Worm (Caenorhabditis elegans) whole organism, L1 larva: ENCODE results near the gene C52B9.8.

Source experiments
- C04F5.9 ChIP-seq: sonication (generic microtip); optimal IDR thresholded peaks from 2 replicates; lab custom pipeline; 2016; ENCODE audit warnings: missing genetic modification characterization, missing compliant biosample characterization
- C16A3.4 ChIP-seq: fragments of 150-350 bp; optimal IDR thresholded peaks from 2 replicates; lab custom pipeline; 2014; ENCODE audit warnings: missing biosample characterization, missing genetic modification characterization
- F16B12.6 ChIP-seq: fragments of 150-350 bp; optimal IDR thresholded peaks from 2 replicates; lab custom pipeline; 2014; ENCODE audit warnings: missing biosample characterization, missing genetic modification characterization
- Y116A8C.19 ChIP-seq: sonication (generic microtip); optimal IDR thresholded peaks from 2 replicates; lab custom pipeline; 2016; ENCODE audit warnings: missing compliant biosample characterization, missing genetic modification characterization, borderline replicate concordance
- blmp-1 ChIP-seq: fragments of 150-350 bp; optimal IDR thresholded peaks from 2 replicates; lab custom pipeline; 2014; ENCODE audit warnings: missing biosample characterization, missing genetic modification characterization
- ceh-63 ChIP-seq: fragments of 200-800 bp; sonication (Bioruptor generic); optimal IDR thresholded peaks from 2 replicates; lab custom pipeline; 2018; ENCODE audit warnings: mild to moderate bottlenecking, missing genetic modification characterization, missing compliant biosample characterization
- ceh-8 ChIP-seq: fragments of 200-800 bp; sonication (Bioruptor generic); optimal IDR thresholded peaks from 2 replicates; lab custom pipeline; 2018; ENCODE audit warnings: mild to moderate bottlenecking, missing genetic modification characterization, moderate library complexity, missing compliant biosample characterization
- ceh-82 ChIP-seq, 3 experiments: fragments of 150-350 bp in 1 of 3; sonication (generic microtip) in 2 of 3; optimal IDR thresholded peaks; 2 replicates each; lab custom pipeline; 2014 to 2017; ENCODE audit warnings: missing biosample characterization in 3 of 3, missing genetic modification characterization in 3 of 3
- ceh-88 ChIP-seq: fragments of 200-800 bp; sonication (Bioruptor generic); IDR thresholded peaks from 2 replicates; pipeline ENCODE4 v1.3.6; 2022; ENCODE audit warnings: missing genetic modification characterization, missing compliant biosample characterization
- ceh-90 ChIP-seq: sonication (generic microtip); optimal IDR thresholded peaks from 2 replicates; lab custom pipeline; 2016; ENCODE audit warnings: missing genetic modification characterization, missing compliant biosample characterization
- dpl-1 ChIP-seq, 3 experiments: fragments of 150-350 bp in 2 of 3; sonication (generic microtip) in 1 of 3; optimal IDR thresholded peaks; 2 replicates each; lab custom pipeline; 2014 to 2017; ENCODE audit warnings: missing biosample characterization in 3 of 3, missing genetic modification characterization in 3 of 3, missing genetic modification reagents in 3 of 3
- dsc-1 ChIP-seq: sonication (generic microtip); optimal IDR thresholded peaks from 2 replicates; lab custom pipeline; 2016; ENCODE audit warnings: mild to moderate bottlenecking, missing genetic modification characterization, missing compliant biosample characterization
- efl-1 ChIP-seq, 4 experiments: fragments of 150-350 bp; optimal IDR thresholded peaks in 3 of 4; peaks in 1 of 4; 1 replicate in 1 of 4; 2 replicates in 3 of 4; lab custom pipeline; 2014; ENCODE audit warnings: missing biosample characterization in 2 of 4, missing genetic modification characterization in 2 of 4, missing genetic modification reagents in 2 of 4
- efl-3 ChIP-seq: fragments of 200-800 bp; sonication (Bioruptor generic); optimal IDR thresholded peaks from 2 replicates; lab custom pipeline; 2018; ENCODE audit warnings: mild to moderate bottlenecking, missing genetic modification characterization, missing compliant biosample characterization
- elt-2 ChIP-seq: sonication (generic microtip); optimal IDR thresholded peaks from 2 replicates; lab custom pipeline; 2016; ENCODE audit warnings: missing genetic modification characterization, mild to moderate bottlenecking, inconsistent platforms, missing compliant biosample characterization, missing genetic modification reagents
- elt-3 ChIP-seq, 6 experiments: fragments of 150-350 bp in 1 of 6; sonication (generic microtip); optimal IDR thresholded peaks; 2 replicates each; lab custom pipeline; 2017 to 2018; ENCODE audit warnings: missing biosample characterization in 6 of 6, missing genetic modification characterization in 6 of 6, inconsistent platforms in 1 of 6
- ets-5 ChIP-seq: fragments of 200-800 bp; sonication (Bioruptor generic); IDR thresholded peaks from 2 replicates; pipeline ENCODE4 v1.3.6; 2022; ENCODE audit warnings: missing genetic modification characterization, missing compliant biosample characterization
- fkh-10 ChIP-seq: sonication (generic microtip); optimal IDR thresholded peaks from 2 replicates; lab custom pipeline; 2017; ENCODE audit warnings: missing biosample characterization, missing genetic modification reagents, missing genetic modification characterization
- fkh-4 ChIP-seq: sonication (generic microtip); optimal IDR thresholded peaks from 2 replicates; lab custom pipeline; 2016; ENCODE audit warnings: missing compliant biosample characterization, missing genetic modification characterization, borderline replicate concordance
- grh-1 ChIP-seq: fragments of 200-800 bp; sonication (Bioruptor generic); IDR thresholded peaks from 2 replicates; pipeline ENCODE4 v1.3.6; 2022; ENCODE audit warnings: missing genetic modification reagents, missing genetic modification characterization, missing compliant biosample characterization
- hpl-2 ChIP-seq: fragments of 150-350 bp; optimal IDR thresholded peaks from 2 replicates; lab custom pipeline; 2014; ENCODE audit warnings: missing biosample characterization, missing genetic modification reagents, missing genetic modification characterization
- irx-1 ChIP-seq: sonication (generic microtip); optimal IDR thresholded peaks from 2 replicates; lab custom pipeline; 2016; ENCODE audit warnings: missing genetic modification characterization, missing compliant biosample characterization
- isw-1 ChIP-seq: fragments of 200-800 bp; sonication (Bioruptor generic); IDR thresholded peaks from 2 replicates; pipeline ENCODE4 v1.3.6; 2022; ENCODE audit warnings: missing genetic modification characterization, missing compliant biosample characterization
- lin-13 ChIP-seq: fragments of 150-350 bp; optimal IDR thresholded peaks from 2 replicates; lab custom pipeline; 2014; ENCODE audit warnings: missing biosample characterization, missing genetic modification reagents, missing genetic modification characterization
- lin-15B ChIP-seq: fragments of 150-350 bp; sonication (generic microtip); optimal IDR thresholded peaks from 3 replicates; lab custom pipeline; 2014; ENCODE audit warnings: missing biosample characterization, missing genetic modification characterization
- lin-35 ChIP-seq, 2 experiments: fragments of 150-350 bp; optimal IDR thresholded peaks; 2 replicates each; lab custom pipeline; 2014; ENCODE audit warnings: missing biosample characterization in 2 of 2, missing genetic modification characterization in 2 of 2, missing genetic modification reagents in 2 of 2
- lin-39 ChIP-seq: fragments of 150-350 bp; optimal IDR thresholded peaks from 2 replicates; lab custom pipeline; 2014; ENCODE audit warnings: missing biosample characterization, missing genetic modification reagents, missing genetic modification characterization
- lsy-2 ChIP-seq, 2 experiments: fragments of 150-350 bp; optimal IDR thresholded peaks; 2 replicates each; lab custom pipeline; 2014; ENCODE audit warnings: missing biosample characterization in 2 of 2, missing genetic modification characterization in 2 of 2
- mdl-1 ChIP-seq, 2 experiments: fragments of 150-350 bp; optimal IDR thresholded peaks; 2 replicates each; lab custom pipeline; 2014 to 2017; ENCODE audit warnings: missing biosample characterization in 2 of 2, missing genetic modification characterization in 2 of 2, inconsistent platforms in 1 of 2
- nhr-11 ChIP-seq: fragments of 150-350 bp; optimal IDR thresholded peaks from 2 replicates; lab custom pipeline; 2014; ENCODE audit warnings: missing biosample characterization, missing genetic modification characterization
- nhr-12 ChIP-seq: sonication (generic microtip); optimal IDR thresholded peaks from 2 replicates; lab custom pipeline; 2017; ENCODE audit warnings: missing biosample characterization, missing genetic modification characterization
- nhr-20 ChIP-seq: sonication (generic microtip); optimal IDR thresholded peaks from 2 replicates; lab custom pipeline; 2016; ENCODE audit warnings: mild to moderate bottlenecking, missing genetic modification characterization, missing compliant biosample characterization
- nhr-28 ChIP-seq: fragments of 150-350 bp; optimal IDR thresholded peaks from 2 replicates; lab custom pipeline; 2014; ENCODE audit warnings: missing biosample characterization, missing genetic modification characterization
- nhr-47 ChIP-seq: sonication (generic microtip); optimal IDR thresholded peaks from 2 replicates; lab custom pipeline; 2016; ENCODE audit warnings: mild to moderate bottlenecking, missing genetic modification characterization, moderate library complexity, missing compliant biosample characterization
- nhr-71 ChIP-seq: sonication (generic microtip); optimal IDR thresholded peaks from 2 replicates; lab custom pipeline; 2016; ENCODE audit warnings: mild to moderate bottlenecking, missing genetic modification characterization, moderate library complexity, missing compliant biosample characterization
- nhr-76 ChIP-seq: sonication (generic microtip); optimal IDR thresholded peaks from 2 replicates; lab custom pipeline; 2017; ENCODE audit warnings: missing biosample characterization, missing genetic modification characterization
- nhr-84 ChIP-seq: sonication (generic microtip); optimal IDR thresholded peaks from 2 replicates; lab custom pipeline; 2017; ENCODE audit warnings: missing biosample characterization, missing genetic modification characterization
- nhr-85 ChIP-seq: sonication (generic microtip); peaks from one replicate; lab custom pipeline; 2016; ENCODE audit warnings: missing genetic modification characterization, inconsistent platforms, missing compliant biosample characterization
- nhr-90 ChIP-seq: sonication (generic microtip); optimal IDR thresholded peaks from 2 replicates; lab custom pipeline; 2016; ENCODE audit warnings: mild to moderate bottlenecking, missing genetic modification characterization, missing compliant biosample characterization; ENCODE audit not compliant: poor library complexity
- pax-3 ChIP-seq: fragments of 200-800 bp; sonication (Bioruptor generic); optimal IDR thresholded peaks from 2 replicates; lab custom pipeline; 2018; ENCODE audit warnings: mild to moderate bottlenecking, missing genetic modification characterization, moderate library complexity, missing compliant biosample characterization
- rnt-1 ChIP-seq: sonication (generic microtip); optimal IDR thresholded peaks from 2 replicates; lab custom pipeline; 2016; ENCODE audit warnings: mild to moderate bottlenecking, missing genetic modification characterization, moderate library complexity, missing compliant biosample characterization
- skn-1 ChIP-seq: fragments of 150-350 bp; optimal IDR thresholded peaks from 2 replicates; lab custom pipeline; 2014; ENCODE audit warnings: missing biosample characterization, missing genetic modification characterization
- snu-23 ChIP-seq: sonication (generic microtip); optimal IDR thresholded peaks from 2 replicates; lab custom pipeline; 2016; ENCODE audit warnings: missing genetic modification characterization, missing compliant biosample characterization
- sptf-1 ChIP-seq: fragments of 150-350 bp; optimal IDR thresholded peaks from 2 replicates; lab custom pipeline; 2014; ENCODE audit warnings: missing biosample characterization, missing genetic modification characterization
- sup-37 ChIP-seq: fragments of 200-800 bp; sonication (Bioruptor generic); optimal IDR thresholded peaks from 2 replicates; lab custom pipeline; 2018; ENCODE audit warnings: mild to moderate bottlenecking, missing genetic modification characterization, missing compliant biosample characterization
- swsn-7 ChIP-seq: sonication (generic microtip); optimal IDR thresholded peaks from 2 replicates; lab custom pipeline; 2016; ENCODE audit warnings: missing genetic modification characterization, missing compliant biosample characterization
- unc-130 ChIP-seq: fragments of 150-350 bp; optimal IDR thresholded peaks from 2 replicates; lab custom pipeline; 2017; ENCODE audit warnings: missing biosample characterization, missing genetic modification characterization, inconsistent platforms
- unc-30 ChIP-seq: sonication (generic microtip); optimal IDR thresholded peaks from 2 replicates; lab custom pipeline; 2017; ENCODE audit warnings: missing biosample characterization, missing genetic modification characterization
- vab-15 ChIP-seq: sonication (generic microtip); optimal IDR thresholded peaks from 2 replicates; lab custom pipeline; 2017; ENCODE audit warnings: missing genotype, mild to moderate bottlenecking, missing genetic modification characterization, missing compliant biosample characterization
- zip-4 ChIP-seq: fragments of 200-800 bp; sonication (Bioruptor generic); optimal IDR thresholded peaks from 2 replicates; lab custom pipeline; 2018; ENCODE audit warnings: mild to moderate bottlenecking, missing genetic modification characterization, moderate library complexity, missing compliant biosample characterization
- ztf-11 ChIP-seq, 2 experiments: sonication (generic microtip); optimal IDR thresholded peaks; 2 replicates each; lab custom pipeline; 2016 to 2017; ENCODE audit warnings: missing genetic modification characterization in 2 of 2, missing biosample characterization in 1 of 2, missing compliant biosample characterization in 1 of 2

The C52B9.8 gene

DNA sequence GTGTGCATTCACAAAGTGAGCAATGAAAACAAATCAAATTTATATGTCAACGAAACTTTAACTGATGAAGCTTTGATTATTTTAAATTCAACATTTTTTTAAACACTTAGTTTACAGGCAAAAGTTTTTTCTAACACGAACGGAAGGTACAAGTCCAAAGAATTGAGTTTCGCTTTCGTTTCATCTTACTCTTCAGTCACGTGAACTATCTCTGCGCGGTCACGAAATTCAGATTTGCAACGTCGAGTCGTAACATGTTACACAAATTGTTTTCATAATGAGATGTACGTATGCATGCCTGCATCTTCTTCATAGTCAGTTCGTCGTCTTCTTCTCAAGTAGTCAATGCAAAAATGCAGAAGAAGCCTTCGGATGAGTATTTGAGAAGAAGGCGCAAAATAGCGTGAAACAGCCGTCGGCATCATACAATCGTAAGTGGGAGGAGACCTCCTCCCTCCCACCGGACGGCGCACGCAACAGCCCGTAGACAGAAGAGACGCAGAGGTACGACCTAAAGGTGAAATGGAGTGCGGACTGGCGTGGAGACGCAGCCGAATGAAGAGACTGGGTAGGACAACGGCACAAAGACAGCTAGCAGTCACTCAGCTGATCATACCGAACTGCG lies 46.2 kb downstream of the C52B9.8 start, which contains the start of gene coel-1:
Gene coel-1, plus strand, starts transcription at position 381 of the 625 bp plus-strand sequence.
- TF ChIP-seq nhr-47 (tag; lab: Kevin White, UChicago) (peak; percentile 58), nhr-11 (tag; lab: Kevin White, UChicago) (no peak), lin-39 (tag; lab: Kevin White, UChicago) (no peak), swsn-7 (peak; percentile 36), unc-130 (tag; lab: Kevin White, UChicago) (peak; percentile 5), dsc-1 (peak; percentile 41), C04F5.9 (no peak), Y116A8C.19 (tag; lab: Kevin White, UChicago) (no peak), pax-3 (no peak), ceh-8 (GFP tag; lab: Kevin White, UChicago) (no peak), ceh-90 (tag; lab: Kevin White, UChicago) (no peak), sptf-1 (tag; lab: Kevin White, UChicago) (no peak), nhr-71 (tag; lab: Kevin White, UChicago) (peak; percentile 70), ztf-11 (tag; optimal IDR thresholded peaks at IDR 0.05; lab: Kevin White, UChicago) (peak in 1 of 2 experiments; percentile 37), efl-3 (GFP tag; lab: Kevin White, UChicago) (no peak), C16A3.4 (tag; lab: Kevin White, UChicago) (peak; percentile 46), elt-3 (tag; optimal IDR thresholded peaks at IDR 0.05; lab: Kevin White, UChicago) (peak in 1 of 6 experiments; percentile 14), isw-1 (GFP tag; lab: Robert Waterston, UW) (no peak), hpl-2 (GFP tag; lab: Kevin White, UChicago) (no peak), nhr-84 (tag; lab: Kevin White, UChicago) (no peak), mdl-1 (tag; optimal IDR thresholded peaks at IDR 0.05; lab: Kevin White, UChicago) (peak in 1 of 2 experiments; percentile 68), F16B12.6 (tag; lab: Kevin White, UChicago) (peak; percentile 11), fkh-4 (no peak), sup-37 (GFP tag; lab: Kevin White, UChicago) (no peak), unc-30 (tag; lab: Kevin White, UChicago) (no peak), rnt-1 (tag; lab: Kevin White, UChicago) (peak; percentile 66), elt-2 (peak; percentile 12), fkh-10 (GFP tag; lab: Kevin White, UChicago) (peak; percentile 62), ceh-82 (tag; optimal IDR thresholded peaks at IDR 0.05; lab: Kevin White, UChicago) (peak in 2 of 3 experiments; percentile 41 to 61), irx-1 (tag; lab: Kevin White, UChicago) (peak; percentile 14), nhr-20 (tag; lab: Kevin White, UChicago) (peak; percentile 60), lsy-2 (tag; optimal IDR thresholded peaks at IDR 0.05; lab: Kevin White, UChicago) (peak in 1 of 2 experiments; percentile 38), ceh-88 (no peak), snu-23 (GFP tag; lab: Kevin White, UChicago) (peak; percentile 69), zip-4 (GFP tag; lab: Kevin White, UChicago) (no peak), ceh-63 (GFP tag; lab: Kevin White, UChicago) (no peak), skn-1 (tag; lab: Kevin White, UChicago) (peak; percentile 32), nhr-12 (tag; lab: Kevin White, UChicago) (no peak), dpl-1 (GFP tag; optimal IDR thresholded peaks at IDR 0.05; lab: Kevin White, UChicago) (no peak), efl-1 (optimal IDR thresholded peaks at IDR 0.05; lab: Kevin White, UChicago) (peak in 1 of 2 experiments; percentile 41), efl-1 (GFP tag; optimal IDR thresholded peaks at IDR 0.05 in 1 of 2; lab: Kevin White, UChicago) (peak in 1 of 2 experiments; percentile 82), ets-5 (no peak), vab-15 (no peak), nhr-28 (tag; lab: Kevin White, UChicago) (no peak), grh-1 (GFP tag; lab: Robert Waterston, UW) (no peak), nhr-90 (tag; lab: Kevin White, UChicago) (peak; percentile 11), lin-35 (GFP tag; optimal IDR thresholded peaks at IDR 0.05; lab: Kevin White, UChicago) (peak; percentile 27 to 58), lin-13 (GFP tag; lab: Kevin White, UChicago) (no peak), nhr-85 (tag; lab: Kevin White, UChicago) (peak; percentile 81), blmp-1 (tag; lab: Kevin White, UChicago) (peak; percentile 75), nhr-76 (tag; lab: Kevin White, UChicago) (no peak), lin-15B (tag; lab: Kevin White, UChicago) (no peak)
